Fruit fly (Drosophila melanogaster) whole organism, embryonic: ENCODE results near the gene mAChR-C.

Experiments used
- Abd-B ChIP-seq: fragments of 200-800 bp; sonication (Bioruptor generic); optimal IDR thresholded peaks from 2 replicates; lab custom pipeline; 2018; ENCODE audit warnings: missing biosample characterization, mild to moderate bottlenecking, missing genetic modification characterization, moderate library complexity
- C15 ChIP-seq: fragments of 200-800 bp; sonication (Bioruptor generic); IDR thresholded peaks from 3 replicates; pipeline ENCODE4 v1.3.6; 2022; ENCODE audit warnings: missing biosample characterization, missing genetic modification characterization
- CG10147 ChIP-seq: fragments of 200-800 bp; sonication (Bioruptor generic); optimal IDR thresholded peaks from 2 replicates; lab custom pipeline; 2019; ENCODE audit warnings: missing biosample characterization, mild to moderate bottlenecking, missing genetic modification characterization, moderate library complexity
- CG10462 ChIP-seq: fragments of 200-800 bp; sonication (Bioruptor generic); optimal IDR thresholded peaks from 2 replicates; lab custom pipeline; 2016; ENCODE audit warnings: missing biosample characterization, missing genetic modification characterization
- CG10959 ChIP-seq: fragments of 200-800 bp; sonication (Bioruptor generic); IDR thresholded peaks from 2 replicates; pipeline ENCODE4 v1.3.6; 2022; ENCODE audit warnings: missing biosample characterization, missing genetic modification characterization
- CG12744 ChIP-seq: fragments of 200-800 bp; sonication (Bioruptor generic); optimal IDR thresholded peaks from 2 replicates; lab custom pipeline; 2016; ENCODE audit warnings: missing biosample characterization, missing genetic modification characterization
- CG15601 ChIP-seq: fragments of 200-800 bp; sonication (Bioruptor generic); optimal IDR thresholded peaks from 3 replicates; lab custom pipeline; 2019; ENCODE audit warnings: missing biosample characterization, mild to moderate bottlenecking, missing genetic modification characterization, moderate library complexity
- CG16779 ChIP-seq: fragments of 200-800 bp; sonication (Bioruptor generic); IDR thresholded peaks from 2 replicates; pipeline ENCODE4 v1.3.6; 2022; ENCODE audit warnings: missing biosample characterization, missing genetic modification characterization
- CG3407 ChIP-seq: fragments of 200-800 bp; sonication (Bioruptor generic); optimal IDR thresholded peaks from 2 replicates; lab custom pipeline; 2018; ENCODE audit warnings: missing biosample characterization, mild to moderate bottlenecking, missing genetic modification characterization
- CG43689 ChIP-seq: fragments of 200-800 bp; sonication (Bioruptor generic); IDR thresholded peaks from 2 replicates; pipeline ENCODE4 v1.3.6; 2022; ENCODE audit warnings: missing biosample characterization, missing genetic modification characterization
- CG6654 ChIP-seq: fragments of 200-800 bp; sonication (Bioruptor generic); optimal IDR thresholded peaks from 2 replicates; lab custom pipeline; 2017; ENCODE audit warnings: missing biosample characterization, mild to moderate bottlenecking, missing genetic modification characterization
- CG7745 ChIP-seq: fragments of 200-800 bp; sonication (Bioruptor generic); optimal IDR thresholded peaks from 2 replicates; lab custom pipeline; 2018; ENCODE audit warnings: missing biosample characterization, mild to moderate bottlenecking, missing genetic modification characterization, moderate library complexity
- CoRest ChIP-seq: fragments of 200-800 bp; sonication (Bioruptor generic); optimal IDR thresholded peaks from 3 replicates; lab custom pipeline; 2018; ENCODE audit warnings: missing biosample characterization, mild to moderate bottlenecking, missing genetic modification characterization, moderate library complexity
- D19A ChIP-seq: fragments of 200-800 bp; optimal IDR thresholded peaks from 3 replicates; lab custom pipeline; 2019; ENCODE audit warnings: missing biosample characterization, mild to moderate bottlenecking, missing genetic modification characterization, moderate library complexity
- Drgx ChIP-seq: fragments of 200-800 bp; sonication (Bioruptor generic); IDR thresholded peaks from 2 replicates; pipeline ENCODE4 v1.3.6; 2022; ENCODE audit warnings: missing biosample characterization, missing genetic modification characterization
- Eip74EF ChIP-seq, 2 experiments: fragments of 200-800 bp in 1 of 2; fragments of >200 bp in 1 of 2; sonication (Bioruptor generic) in 1 of 2; optimal IDR thresholded peaks; 2 replicates each; lab custom pipeline; 2017 to 2019; ENCODE audit warnings: missing biosample characterization in 2 of 2, missing genetic modification characterization in 2 of 2, mild to moderate bottlenecking in 1 of 2, moderate library complexity in 1 of 2
- Gug ChIP-seq: fragments of 200-800 bp; sonication (Bioruptor generic); IDR thresholded peaks from 4 replicates; pipeline ENCODE4 v1.3.6; 2022; ENCODE audit warnings: missing biosample characterization, missing genetic modification characterization
- Hr39 ChIP-seq: fragments of >200 bp; optimal IDR thresholded peaks from 2 replicates; lab custom pipeline; 2017
- Hsf ChIP-seq: fragments of 200-800 bp; sonication (Bioruptor generic); optimal IDR thresholded peaks from 3 replicates; lab custom pipeline; 2016; ENCODE audit warnings: missing biosample characterization, missing genetic modification characterization
- Lpt ChIP-seq: fragments of >200 bp; optimal IDR thresholded peaks from 2 replicates; lab custom pipeline; 2018; ENCODE audit warnings: missing biosample characterization, missing genetic modification characterization
- Mad ChIP-seq: fragments of 200-800 bp; sonication (Bioruptor generic); optimal IDR thresholded peaks from 2 replicates; lab custom pipeline; 2016; ENCODE audit warnings: missing biosample characterization, missing genetic modification characterization
- Meics ChIP-seq: fragments of 200-800 bp; sonication (Bioruptor generic); optimal IDR thresholded peaks from 2 replicates; lab custom pipeline; 2017; ENCODE audit warnings: missing biosample characterization, mild to moderate bottlenecking, missing genetic modification characterization
- NC2α ChIP-seq: fragments of 200-800 bp; sonication (Bioruptor generic); optimal IDR thresholded peaks from 2 replicates; lab custom pipeline; 2016; ENCODE audit warnings: missing biosample characterization, missing genetic modification characterization
- Rfx ChIP-seq: fragments of 200-800 bp; sonication (Bioruptor generic); IDR thresholded peaks from 2 replicates; pipeline ENCODE4 v1.3.6; 2022; ENCODE audit warnings: missing biosample characterization, missing genetic modification characterization
- Stat92E ChIP-seq, 3 experiments: fragments of >200 bp in 2 of 3; fragments of 200-800 bp in 1 of 3; sonication (Bioruptor generic) in 1 of 3; optimal IDR thresholded peaks; 2 replicates each; lab custom pipeline; 2017 to 2019; ENCODE audit warnings: missing biosample characterization in 3 of 3, missing genetic modification characterization in 3 of 3, mild to moderate bottlenecking in 1 of 3, moderate library complexity in 1 of 3
- TFAM ChIP-seq: fragments of 200-800 bp; sonication (Bioruptor generic); optimal IDR thresholded peaks from 2 replicates; lab custom pipeline; 2017; ENCODE audit warnings: missing biosample characterization, missing genetic modification characterization, inconsistent platforms
- Trl ChIP-seq, 3 experiments: fragments of >200 bp in 2 of 3; fragments of 200-800 bp in 1 of 3; sonication (Bioruptor generic) in 1 of 3; optimal IDR thresholded peaks; 2 replicates in 1 of 3; 3 replicates in 2 of 3; lab custom pipeline; 2016 to 2017; ENCODE audit warnings: missing biosample characterization in 1 of 3, missing genetic modification characterization in 1 of 3
- Vsx1 ChIP-seq: fragments of 200-800 bp; sonication (Bioruptor generic); optimal IDR thresholded peaks from 2 replicates; lab custom pipeline; 2017; ENCODE audit warnings: missing biosample characterization, mild to moderate bottlenecking, missing genetic modification characterization, missing genetic modification reagents
- ab ChIP-seq: fragments of 200-800 bp; sonication (Bioruptor generic); optimal IDR thresholded peaks from 2 replicates; lab custom pipeline; 2016; ENCODE audit warnings: missing biosample characterization, missing genetic modification characterization
- aop ChIP-seq: fragments of 200-800 bp; sonication (Bioruptor generic); IDR thresholded peaks from 2 replicates; pipeline ENCODE4 v1.3.6; 2022; ENCODE audit warnings: missing biosample characterization, missing genetic modification characterization
- ap ChIP-seq: fragments of 200-800 bp; sonication (Bioruptor generic); IDR thresholded peaks from 2 replicates; pipeline ENCODE4 v1.3.6; 2022; ENCODE audit warnings: missing biosample characterization, missing genetic modification characterization
- ara ChIP-seq: fragments of 200-800 bp; sonication (Bioruptor generic); IDR thresholded peaks from 2 replicates; pipeline ENCODE4 v1.3.6; 2022; ENCODE audit warnings: missing biosample characterization, missing genetic modification characterization
- ash1 ChIP-seq: fragments of 200-800 bp; sonication (Bioruptor generic); optimal IDR thresholded peaks from 2 replicates; lab custom pipeline; 2018; ENCODE audit warnings: missing biosample characterization, mild to moderate bottlenecking, missing genetic modification characterization
- ato ChIP-seq: fragments of 200-800 bp; sonication (Bioruptor generic); IDR thresholded peaks from 2 replicates; pipeline ENCODE4 v1.3.6; 2022; ENCODE audit warnings: missing biosample characterization, missing genetic modification characterization; ENCODE audit not compliant: partially characterized antibody
- az2 ChIP-seq: fragments of 200-800 bp; sonication (Bioruptor generic); optimal IDR thresholded peaks from 3 replicates; lab custom pipeline; 2016; ENCODE audit warnings: missing biosample characterization, missing genetic modification characterization
- bcd ChIP-seq: fragments of 200-800 bp; sonication (Bioruptor generic); optimal IDR thresholded peaks from 2 replicates; lab custom pipeline; 2017; ENCODE audit warnings: missing biosample characterization, mild to moderate bottlenecking, missing genetic modification characterization
- dysf ChIP-seq: fragments of 200-800 bp; sonication (Bioruptor generic); IDR thresholded peaks from 3 replicates; pipeline ENCODE4 v1.3.6; 2022; ENCODE audit warnings: missing biosample characterization, missing genetic modification characterization
- emc ChIP-seq: fragments of 200-800 bp; sonication (Bioruptor generic); optimal IDR thresholded peaks from 2 replicates; lab custom pipeline; 2016; ENCODE audit warnings: missing biosample characterization, missing genetic modification characterization
- gro ChIP-seq: fragments of 200-800 bp; sonication (Bioruptor generic); optimal IDR thresholded peaks from 2 replicates; lab custom pipeline; 2016; ENCODE audit warnings: missing biosample characterization, missing genetic modification characterization
- gsb-n ChIP-seq: fragments of 200-800 bp; sonication (Bioruptor generic); optimal IDR thresholded peaks from 3 replicates; lab custom pipeline; 2018; ENCODE audit warnings: missing biosample characterization, mild to moderate bottlenecking, missing genetic modification characterization
- lola ChIP-seq, 3 experiments: fragments of >200 bp in 2 of 3; fragments of 200-800 bp in 1 of 3; sonication (Bioruptor generic) in 1 of 3; optimal IDR thresholded peaks; 2 replicates each; lab custom pipeline; 2017 to 2019; ENCODE audit warnings: missing biosample characterization in 3 of 3, missing genetic modification characterization in 3 of 3, mild to moderate bottlenecking in 1 of 3, moderate library complexity in 1 of 3
- mirr ChIP-seq: fragments of 200-800 bp; sonication (Bioruptor generic); optimal IDR thresholded peaks from 3 replicates; lab custom pipeline; 2018; ENCODE audit warnings: missing biosample characterization, mild to moderate bottlenecking, missing genetic modification characterization
- nerfin-1 ChIP-seq: fragments of 200-800 bp; sonication (Bioruptor generic); optimal IDR thresholded peaks from 3 replicates; lab custom pipeline; 2019; ENCODE audit warnings: missing biosample characterization, mild to moderate bottlenecking, missing genetic modification characterization, moderate library complexity
- nmo ChIP-seq: fragments of 200-800 bp; sonication (Bioruptor generic); optimal IDR thresholded peaks from 2 replicates; lab custom pipeline; 2018; ENCODE audit warnings: missing biosample characterization, mild to moderate bottlenecking, missing genetic modification characterization, moderate library complexity
- pita ChIP-seq: fragments of 200-800 bp; sonication (Bioruptor generic); optimal IDR thresholded peaks from 2 replicates; lab custom pipeline; 2017; ENCODE audit warnings: missing biosample characterization, mild to moderate bottlenecking, missing genetic modification characterization
- slou ChIP-seq: fragments of 200-800 bp; sonication (Bioruptor generic); optimal IDR thresholded peaks from 3 replicates; lab custom pipeline; 2016; ENCODE audit warnings: missing biosample characterization, missing genetic modification characterization
- sqz ChIP-seq: fragments of 200-800 bp; sonication (Bioruptor generic); optimal IDR thresholded peaks from 3 replicates; lab custom pipeline; 2018; ENCODE audit warnings: missing biosample characterization, mild to moderate bottlenecking, missing genetic modification characterization
- vfl ChIP-seq: fragments of 200-800 bp; sonication (Bioruptor generic); optimal IDR thresholded peaks from 2 replicates; lab custom pipeline; 2016; ENCODE audit warnings: missing biosample characterization, missing genetic modification characterization
- wdn ChIP-seq: fragments of 200-800 bp; sonication (Bioruptor generic); IDR thresholded peaks from 2 replicates; pipeline ENCODE4 v1.3.6; 2022; ENCODE audit warnings: missing biosample characterization, missing genetic modification characterization

Gene mAChR-C

DNA sequence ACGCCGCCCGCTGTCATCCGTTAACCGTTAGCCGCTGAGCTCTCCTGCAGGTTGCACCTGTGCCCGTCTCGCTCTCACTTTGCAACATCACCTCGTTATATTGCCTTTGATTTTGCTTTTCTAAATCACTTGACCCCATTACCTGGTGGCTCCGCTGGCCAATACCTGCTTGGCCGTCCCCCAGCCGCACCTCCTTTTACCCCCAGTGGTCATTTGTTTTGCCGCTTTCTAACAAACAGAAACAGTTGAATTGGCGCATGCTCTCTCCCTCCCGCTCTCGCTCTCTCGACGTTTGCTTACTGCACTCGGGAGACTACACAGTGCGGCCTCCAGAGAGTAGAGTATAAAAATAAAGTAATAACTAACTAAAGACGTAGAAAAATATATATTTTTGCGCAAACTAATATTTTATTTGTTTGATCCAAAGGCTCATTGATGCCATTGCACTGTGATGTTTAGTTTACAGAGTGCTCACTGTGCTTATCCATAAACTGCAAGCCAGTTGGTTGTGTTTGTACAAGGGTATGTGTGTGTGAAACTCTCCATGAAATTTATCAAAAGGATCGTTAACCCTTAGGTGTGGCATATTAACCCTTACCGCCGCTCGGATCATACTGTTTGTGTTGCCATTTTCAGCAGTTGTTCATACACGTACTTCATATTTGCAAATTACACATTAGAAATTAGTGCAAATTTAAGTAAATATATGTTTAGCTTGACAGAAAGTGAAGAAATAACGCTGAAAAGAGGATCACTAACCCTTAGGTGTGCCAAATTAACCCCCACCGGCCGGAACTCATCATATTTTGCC is 27.8 kb downstream of the mAChR-C start (continued):
- TF ChIP-seq Rfx (GFP tag; lab: Robert Waterston, UW) (peak; percentile 90), dysf (GFP tag; lab: Robert Waterston, UW) (peak; percentile 87), Hsf (GFP tag; lab: Kevin White, UChicago) (peak; percentile 83), C15 (peak; percentile 24; the same call in 1 of the 3 replicates), lola (GFP tag; optimal IDR thresholded peaks at IDR 0.05; lab: Kevin White, UChicago) (peak in 1 of 3 experiments; percentile 73), ara (GFP tag; lab: Robert Waterston, UW) (peak; percentile 87), CG15601 (tag; lab: Kevin White, UChicago) (peak; percentile 64), Gug (GFP tag; lab: Robert Waterston, UW) (peak; percentile 90), ap (GFP tag; lab: Robert Waterston, UW) (peak; percentile 78), slou (GFP tag; lab: Kevin White, UChicago) (no peak), NC2α (GFP tag; lab: Kevin White, UChicago) (peak; percentile 29), CG6654 (GFP tag; lab: Kevin White, UChicago) (peak; percentile 3), Mad (GFP tag; lab: Kevin White, UChicago) (peak; percentile 69), Hr39 (lab: Kevin White, UChicago) (no peak), Meics (GFP tag; lab: Kevin White, UChicago) (peak; percentile 78), Trl (optimal IDR thresholded peaks at IDR 0.05; lab: Kevin White, UChicago) (peak; percentile 70 to 74), Trl (GFP tag; optimal IDR thresholded peaks at IDR 0.05; lab: Kevin White, UChicago) (peak; percentile 58), CG16779 (peak; percentile 27; the same call in 1 of the 2 replicates), CG10147 (peak; percentile 49), CG12744 (GFP tag; lab: Kevin White, UChicago) (peak; percentile 69), Stat92E (GFP tag; optimal IDR thresholded peaks at IDR 0.05; lab: Kevin White, UChicago) (no peak), az2 (GFP tag; lab: Kevin White, UChicago) (peak; percentile 87), Drgx (GFP tag; lab: Robert Waterston, UW) (peak; percentile 97), nmo (GFP tag; lab: Kevin White, UChicago) (peak; percentile 82), pita (GFP tag; lab: Kevin White, UChicago) (no peak), gro (GFP tag; lab: Kevin White, UChicago) (peak; percentile 40), vfl (peak; percentile 33), Vsx1 (GFP tag; lab: Kevin White, UChicago) (no peak), CoRest (tag; lab: Kevin White, UChicago) (peak; percentile 66), Lpt (no peak), ab (GFP tag; lab: Kevin White, UChicago) (peak; percentile 31), emc (GFP tag; lab: Kevin White, UChicago) (no peak), CG43689 (GFP tag; lab: Robert Waterston, UW) (peak; percentile 62), CG3407 (GFP tag; lab: Kevin White, UChicago) (no peak), Eip74EF (GFP tag; optimal IDR thresholded peaks at IDR 0.05; lab: Kevin White, UChicago) (no peak), CG10462 (peak; percentile 52), ato (GFP tag; lab: Robert Waterston, UW) (no peak), wdn (GFP tag; lab: Robert Waterston, UW) (peak; percentile 48; the same call in 1 of the 2 replicates), Abd-B (GFP tag; lab: Kevin White, UChicago) (peak; percentile 60), gsb-n (tag; lab: Kevin White, UChicago) (no peak), CG7745 (tag; lab: Kevin White, UChicago) (no peak), mirr (GFP tag; lab: Kevin White, UChicago) (no peak), aop (GFP tag; lab: Robert Waterston, UW) (peak; percentile 61; the same call in 1 of the 2 replicates), D19A (tag; lab: Kevin White, UChicago) (peak; percentile 78), bcd (GFP tag; lab: Kevin White, UChicago) (no peak), ash1 (GFP tag; lab: Kevin White, UChicago) (peak; percentile 56), nerfin-1 (peak; percentile 64), CG10959 (GFP tag; lab: Robert Waterston, UW) (peak; percentile 86), TFAM (peak; percentile 40), sqz (no peak)
